Fruit fly (Drosophila melanogaster) whole organism, embryonic: ENCODE data around the gene simj.

Source experiments
- ATbp ChIP-seq: fragments of 200-800 bp; sonication (Bioruptor generic); optimal IDR thresholded peaks from 2 replicates; lab custom pipeline; 2017; ENCODE audit warnings: missing biosample characterization, mild to moderate bottlenecking, missing genetic modification characterization, missing genetic modification reagents
- Bgb ChIP-seq: fragments of 200-800 bp; sonication (Bioruptor generic); IDR thresholded peaks from 2 replicates; pipeline ENCODE4 v1.3.6; 2022; ENCODE audit warnings: missing biosample characterization, missing genetic modification characterization; ENCODE audit not compliant: partially characterized antibody
- C15 ChIP-seq: fragments of 200-800 bp; sonication (Bioruptor generic); IDR thresholded peaks from 3 replicates; pipeline ENCODE4 v1.3.6; 2022; ENCODE audit warnings: missing biosample characterization, missing genetic modification characterization
- CG11093 ChIP-seq: fragments of 200-800 bp; sonication (Bioruptor generic); IDR thresholded peaks from 3 replicates; pipeline ENCODE4 v1.3.6; 2022; ENCODE audit warnings: missing biosample characterization, missing genetic modification characterization
- CG11504 ChIP-seq: fragments of 200-800 bp; sonication (Bioruptor generic); optimal IDR thresholded peaks from 3 replicates; lab custom pipeline; 2019; ENCODE audit warnings: missing biosample characterization, mild to moderate bottlenecking, missing genetic modification characterization, moderate library complexity
- CG11696 ChIP-seq: fragments of 200-800 bp; sonication (Bioruptor generic); IDR thresholded peaks from 2 replicates; pipeline ENCODE4 v1.3.6; 2022; ENCODE audit warnings: missing biosample characterization, missing genetic modification characterization
- CG12219 ChIP-seq: fragments of 200-800 bp; sonication (Bioruptor generic); optimal IDR thresholded peaks from 3 replicates; lab custom pipeline; 2018; ENCODE audit warnings: missing biosample characterization, mild to moderate bottlenecking, missing genetic modification characterization
- CG13424 ChIP-seq: fragments of 200-800 bp; sonication (Bioruptor generic); optimal IDR thresholded peaks from 2 replicates; lab custom pipeline; 2019; ENCODE audit warnings: missing biosample characterization, mild to moderate bottlenecking, missing genetic modification characterization, moderate library complexity
- CG13624 ChIP-seq: fragments of 200-800 bp; sonication (Bioruptor generic); optimal IDR thresholded peaks from 2 replicates; lab custom pipeline; 2016; ENCODE audit warnings: missing biosample characterization, missing genetic modification characterization
- CG17359 ChIP-seq: fragments of 200-800 bp; sonication (Bioruptor generic); optimal IDR thresholded peaks from 3 replicates; lab custom pipeline; 2018; ENCODE audit warnings: missing biosample characterization, mild to moderate bottlenecking, missing genetic modification characterization, moderate library complexity
- CG17612 ChIP-seq: fragments of 200-800 bp; sonication (Bioruptor generic); IDR thresholded peaks from 2 replicates; pipeline ENCODE4 v1.3.6; 2022; ENCODE audit warnings: missing biosample characterization, missing genetic modification characterization
- CG17802 ChIP-seq: fragments of 200-800 bp; sonication (Bioruptor generic); optimal IDR thresholded peaks from 2 replicates; lab custom pipeline; 2018; ENCODE audit warnings: missing biosample characterization, mild to moderate bottlenecking, missing genetic modification characterization, moderate library complexity
- CG17829 ChIP-seq: fragments of 200-800 bp; optimal IDR thresholded peaks from 2 replicates; lab custom pipeline; 2019; ENCODE audit warnings: missing biosample characterization, mild to moderate bottlenecking, missing genetic modification characterization, moderate library complexity
- CG18262 ChIP-seq: fragments of 200-800 bp; optimal IDR thresholded peaks from 3 replicates; lab custom pipeline; 2019; ENCODE audit warnings: missing biosample characterization, mild to moderate bottlenecking, missing genetic modification characterization, moderate library complexity
- CG2712 ChIP-seq: fragments of 200-800 bp; optimal IDR thresholded peaks from 3 replicates; lab custom pipeline; 2019; ENCODE audit warnings: missing biosample characterization, mild to moderate bottlenecking, missing genetic modification characterization, moderate library complexity
- CG4617 ChIP-seq: fragments of 200-800 bp; sonication (Bioruptor generic); optimal IDR thresholded peaks from 3 replicates; lab custom pipeline; 2016; ENCODE audit warnings: missing biosample characterization, missing genetic modification characterization, borderline replicate concordance
- CG6175 ChIP-seq: fragments of 200-800 bp; sonication (Bioruptor generic); IDR thresholded peaks from 3 replicates; pipeline ENCODE4 v1.3.6; 2022; ENCODE audit warnings: missing biosample characterization, missing genetic modification characterization
- CG7839 ChIP-seq: fragments of 200-800 bp; sonication (Bioruptor generic); optimal IDR thresholded peaks from 3 replicates; lab custom pipeline; 2018; ENCODE audit warnings: missing biosample characterization, mild to moderate bottlenecking, missing genetic modification characterization, moderate library complexity
- CG8924 ChIP-seq: fragments of 200-800 bp; optimal IDR thresholded peaks from 3 replicates; lab custom pipeline; 2019; ENCODE audit warnings: missing biosample characterization, mild to moderate bottlenecking, missing genetic modification characterization, moderate library complexity
- CG9727 ChIP-seq: fragments of 200-800 bp; sonication (Bioruptor generic); optimal IDR thresholded peaks from 3 replicates; lab custom pipeline; 2017; ENCODE audit warnings: missing biosample characterization, mild to moderate bottlenecking, missing genetic modification characterization
- CrebB ChIP-seq: fragments of 200-800 bp; sonication (Bioruptor generic); optimal IDR thresholded peaks from 3 replicates; lab custom pipeline; 2018; ENCODE audit warnings: missing biosample characterization, mild to moderate bottlenecking, missing genetic modification characterization
- Fer2 ChIP-seq: fragments of 200-800 bp; sonication (Bioruptor generic); optimal IDR thresholded peaks from 2 replicates; lab custom pipeline; 2018; ENCODE audit warnings: missing biosample characterization, mild to moderate bottlenecking, missing genetic modification characterization, moderate library complexity
- Jarid2 ChIP-seq: fragments of 200-800 bp; sonication (Bioruptor generic); optimal IDR thresholded peaks from 3 replicates; lab custom pipeline; 2017; ENCODE audit warnings: mild to moderate bottlenecking, missing biosample characterization, missing genetic modification reagents, missing genetic modification characterization
- Lpt ChIP-seq: fragments of >200 bp; optimal IDR thresholded peaks from 2 replicates; lab custom pipeline; 2018; ENCODE audit warnings: missing biosample characterization, missing genetic modification characterization
- Med ChIP-seq: fragments of 200-800 bp; sonication (Bioruptor generic); peaks from one replicate; lab custom pipeline; 2016; ENCODE audit warnings: missing biosample characterization, missing genetic modification characterization, mild to moderate bottlenecking, inconsistent platforms, moderate library complexity
- Nf-YA ChIP-seq: fragments of 200-800 bp; sonication (Bioruptor generic); IDR thresholded peaks from 2 replicates; pipeline ENCODE4 v1.3.6; 2022; ENCODE audit warnings: missing biosample characterization, missing genetic modification characterization
- Side ChIP-seq: fragments of 200-800 bp; sonication (Bioruptor generic); optimal IDR thresholded peaks from 2 replicates; lab custom pipeline; 2016; ENCODE audit warnings: missing biosample characterization, missing genetic modification characterization
- Sry-β ChIP-seq: fragments of 200-800 bp; sonication (Bioruptor generic); optimal IDR thresholded peaks from 2 replicates; lab custom pipeline; 2018; ENCODE audit warnings: missing biosample characterization, mild to moderate bottlenecking, missing genetic modification characterization, moderate library complexity
- Vsx1 ChIP-seq: fragments of 200-800 bp; sonication (Bioruptor generic); optimal IDR thresholded peaks from 2 replicates; lab custom pipeline; 2017; ENCODE audit warnings: missing biosample characterization, mild to moderate bottlenecking, missing genetic modification characterization, missing genetic modification reagents
- ac ChIP-seq: fragments of 200-800 bp; sonication (Bioruptor generic); optimal IDR thresholded peaks from 3 replicates; lab custom pipeline; 2017; ENCODE audit warnings: missing biosample characterization, mild to moderate bottlenecking, missing genetic modification characterization
- al ChIP-seq: fragments of 200-800 bp; sonication (Bioruptor generic); IDR thresholded peaks from 2 replicates; pipeline ENCODE4 v1.3.6; 2022; ENCODE audit warnings: missing biosample characterization, missing genetic modification characterization
- bigmax ChIP-seq: fragments of 200-800 bp; sonication (Bioruptor generic); optimal IDR thresholded peaks from 2 replicates; lab custom pipeline; 2018; ENCODE audit warnings: missing biosample characterization, mild to moderate bottlenecking, missing genetic modification characterization
- cad ChIP-seq: fragments of >200 bp; optimal IDR thresholded peaks from 2 replicates; lab custom pipeline; 2017; ENCODE audit warnings: missing biosample characterization, missing genetic modification characterization
- chinmo ChIP-seq: fragments of 200-800 bp; sonication (Bioruptor generic); IDR thresholded peaks from 4 replicates; pipeline ENCODE4 v1.3.6; 2022; ENCODE audit warnings: missing biosample characterization, missing genetic modification characterization; ENCODE audit not compliant: partially characterized antibody
- ci ChIP-seq: fragments of 200-800 bp; sonication (Bioruptor generic); IDR thresholded peaks from 3 replicates; pipeline ENCODE4 v1.3.6; 2022; ENCODE audit warnings: missing biosample characterization, missing genetic modification characterization
- crol ChIP-seq: fragments of 200-800 bp; sonication (Bioruptor generic); IDR thresholded peaks from 2 replicates; pipeline ENCODE4 v1.3.6; 2022; ENCODE audit warnings: missing biosample characterization, missing genetic modification characterization
- dm ChIP-seq: fragments of 200-800 bp; sonication (Bioruptor generic); optimal IDR thresholded peaks from 3 replicates; lab custom pipeline; 2016; ENCODE audit warnings: missing biosample characterization, missing genetic modification characterization
- dmrt99B ChIP-seq: fragments of 200-800 bp; sonication (Bioruptor generic); optimal IDR thresholded peaks from 2 replicates; lab custom pipeline; 2018; ENCODE audit warnings: missing biosample characterization, mild to moderate bottlenecking, missing genetic modification characterization, moderate library complexity
- fru ChIP-seq: fragments of >200 bp; optimal IDR thresholded peaks from 2 replicates; lab custom pipeline; 2017
- gem ChIP-seq: fragments of 200-800 bp; sonication (Bioruptor generic); optimal IDR thresholded peaks from 2 replicates; lab custom pipeline; 2019; ENCODE audit warnings: missing biosample characterization, mild to moderate bottlenecking, missing genetic modification characterization, moderate library complexity
- kah ChIP-seq: fragments of 200-800 bp; sonication (Bioruptor generic); optimal IDR thresholded peaks from 2 replicates; lab custom pipeline; 2018; ENCODE audit warnings: missing biosample characterization, mild to moderate bottlenecking, missing genetic modification characterization
- ken ChIP-seq: fragments of 200-800 bp; sonication (Bioruptor generic); IDR thresholded peaks from 3 replicates; pipeline ENCODE4 v1.3.6; 2022; ENCODE audit warnings: missing biosample characterization, missing genetic modification characterization
- pfk ChIP-seq: fragments of 200-800 bp; sonication (Bioruptor generic); optimal IDR thresholded peaks from 2 replicates; lab custom pipeline; 2018; ENCODE audit warnings: missing biosample characterization, mild to moderate bottlenecking, missing genetic modification characterization, moderate library complexity
- ranshi ChIP-seq: fragments of 200-800 bp; sonication (Bioruptor generic); IDR thresholded peaks from 2 replicates; pipeline ENCODE4 v1.3.6; 2022; ENCODE audit warnings: missing biosample characterization, missing genetic modification characterization
- sna ChIP-seq: fragments of 200-800 bp; sonication (Bioruptor generic); IDR thresholded peaks from 2 replicates; pipeline ENCODE4 v1.3.6; 2022; ENCODE audit warnings: missing biosample characterization, missing genetic modification characterization; ENCODE audit not compliant: partially characterized antibody
- ttk ChIP-seq: fragments of 200-800 bp; sonication (Bioruptor generic); IDR thresholded peaks from 2 replicates; pipeline ENCODE4 v2.1.2; 2022; ENCODE audit warnings: missing biosample characterization, missing genetic modification characterization
- tup ChIP-seq: fragments of 200-800 bp; sonication (Bioruptor generic); optimal IDR thresholded peaks from 2 replicates; lab custom pipeline; 2016; ENCODE audit warnings: missing biosample characterization, mild to moderate bottlenecking, missing genetic modification characterization, moderate library complexity
- unpg ChIP-seq: fragments of 200-800 bp; sonication (Bioruptor generic); optimal IDR thresholded peaks from 3 replicates; lab custom pipeline; 2018; ENCODE audit warnings: missing biosample characterization, mild to moderate bottlenecking, missing genetic modification characterization, moderate library complexity

simj gene

dm6 chr3L:10736483-10737122, 72.1 kb downstream of the simj start (continued):
- TF ChIP-seq bigmax (GFP tag; lab: Kevin White, UChicago) (no peak), unpg (GFP tag; lab: Kevin White, UChicago) (peak; percentile 24), CG12219 (GFP tag; lab: Kevin White, UChicago) (no peak), Nf-YA (GFP tag; lab: Robert Waterston, UW) (no peak), ranshi (GFP tag; lab: Robert Waterston, UW) (peak; percentile 35; the same call in 1 of the 2 replicates), dm (GFP tag; lab: Kevin White, UChicago) (no peak), Vsx1 (GFP tag; lab: Kevin White, UChicago) (no peak), CG17612 (GFP tag; lab: Robert Waterston, UW) (0 out of 2 replicates have a peak, but pooled peaks have one; percentile 32), CG8924 (no peak), dmrt99B (tag; lab: Kevin White, UChicago) (peak; percentile 46), CrebB (no peak), CG9727 (no peak), CG17802 (tag; lab: Kevin White, UChicago) (no peak), Lpt (no peak), al (GFP tag; lab: Robert Waterston, UW) (no peak), gem (peak; percentile 47), CG6175 (peak; percentile 89; the same call in 2 of the 3 replicates), Jarid2 (no peak), ac (no peak), CG13424 (tag; lab: Kevin White, UChicago) (no peak), crol (GFP tag; lab: Robert Waterston, UW) (peak; percentile 49), CG17359 (tag; lab: Kevin White, UChicago) (peak; percentile 5), CG2712 (tag; lab: Kevin White, UChicago) (peak; percentile 3), C15 (0 out of 3 replicates have a peak, but pooled peaks have one; percentile 44), CG13624 (GFP tag; lab: Kevin White, UChicago) (no peak), CG11093 (GFP tag; lab: Robert Waterston, UW) (no peak), ci (GFP tag; lab: Robert Waterston, UW) (0 out of 3 replicates have a peak, but pooled peaks have one; percentile 5), pfk (GFP tag; lab: Kevin White, UChicago) (no peak), cad (no peak), ATbp (GFP tag; lab: Kevin White, UChicago) (peak; percentile 27), tup (GFP tag; lab: Kevin White, UChicago) (no peak), Med (peak; percentile 8), CG17829 (tag; lab: Kevin White, UChicago) (no peak), Sry-β (GFP tag; lab: Kevin White, UChicago) (no peak), CG11504 (tag; lab: Kevin White, UChicago) (peak; percentile 26), Fer2 (no peak), ken (GFP tag; lab: Robert Waterston, UW) (no peak), CG18262 (tag; lab: Kevin White, UChicago) (peak; percentile 5), chinmo (peak; percentile 94; the same call in 3 of the 4 replicates), fru (lab: Kevin White, UChicago) (no peak), ttk (GFP tag; lab: Robert Waterston, UW) (no peak), CG7839 (tag; lab: Kevin White, UChicago) (peak; percentile 23), CG11696 (no peak), Side (GFP tag; lab: Kevin White, UChicago) (no peak), CG4617 (GFP tag; lab: Kevin White, UChicago) (no peak), kah (GFP tag; lab: Kevin White, UChicago) (no peak), sna (peak; percentile 43; the same call in 1 of the 2 replicates), Bgb (GFP tag; lab: Robert Waterston, UW) (0 out of 2 replicates have a peak, but pooled peaks have one; percentile 9)
